Worm (Caenorhabditis elegans): ENCODE results near the gene R10E11.6.

DNA sequence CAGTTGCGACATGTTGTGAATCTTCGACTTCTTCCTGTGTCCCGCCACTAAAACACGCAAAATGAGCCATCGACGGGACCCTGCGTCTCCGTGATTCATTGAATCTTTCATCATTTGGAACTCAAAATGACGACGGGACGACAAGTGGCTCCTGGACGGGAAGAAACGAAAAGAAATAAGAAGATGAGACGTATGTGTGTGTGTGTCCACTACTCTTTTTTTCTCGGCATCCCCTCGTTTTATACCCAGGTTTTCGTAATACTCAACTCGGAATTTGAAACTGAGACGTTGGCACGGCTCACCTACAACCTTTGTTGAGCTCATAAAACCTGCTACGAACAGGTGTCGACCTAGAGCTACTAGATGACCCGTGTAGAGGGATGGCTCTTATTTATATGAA is 38.3 kb upstream of the R10E11.6 start:
- TF ChIP-seq ztf-11 (tag; optimal IDR thresholded peaks at IDR 0.05) (no peak), skn-1 (tag; optimal IDR thresholded peaks at IDR 0.05) (no peak), elt-2 (tag; optimal IDR thresholded peaks at IDR 0.05) (no peak)

All from whole organism, L3 larva.